Fruit fly (Drosophila melanogaster) whole organism, wandering third instar larva: ENCODE results near the gene Zir.

Source experiments
- CG32264 ChIP-seq: fragments of 200-800 bp; sonication (Bioruptor generic); optimal IDR thresholded peaks from 2 replicates; lab custom pipeline; 2016; ENCODE audit warnings: missing biosample characterization, missing genetic modification characterization
- CG9705 ChIP-seq: fragments of 200-800 bp; sonication (Bioruptor generic); optimal IDR thresholded peaks from 2 replicates; lab custom pipeline; 2018; ENCODE audit warnings: missing biosample characterization, mild to moderate bottlenecking, missing genetic modification characterization
- CrebA ChIP-seq: fragments of 200-800 bp; sonication (Bioruptor generic); optimal IDR thresholded peaks from 2 replicates; lab custom pipeline; 2016; ENCODE audit warnings: missing biosample characterization, mild to moderate bottlenecking, missing genetic modification characterization, borderline replicate concordance
- Dfd ChIP-seq: fragments of >200 bp; optimal IDR thresholded peaks from 2 replicates; lab custom pipeline; 2017; ENCODE audit warnings: missing biosample characterization, missing genetic modification characterization
- Dif ChIP-seq: fragments of 200-275, 200-300 bp; sonication (Bioruptor generic); optimal IDR thresholded peaks from 2 replicates; lab custom pipeline; 2018; ENCODE audit warnings: missing biosample characterization, missing genetic modification characterization; ENCODE audit not compliant: partially characterized antibody
- HLH106 ChIP-seq: fragments of 200-800 bp; optimal IDR thresholded peaks from 3 replicates; lab custom pipeline; 2019; ENCODE audit warnings: missing biosample characterization, mild to moderate bottlenecking, missing genetic modification characterization, moderate library complexity
- Hnf4 ChIP-seq: fragments of 200-800 bp; sonication (Bioruptor generic); optimal IDR thresholded peaks from 2 replicates; lab custom pipeline; 2016; ENCODE audit warnings: missing biosample characterization, mild to moderate bottlenecking, missing genetic modification characterization
- Hr83 ChIP-seq: fragments of 200-300 bp; sonication (Bioruptor generic); optimal IDR thresholded peaks from 2 replicates; lab custom pipeline; 2016; ENCODE audit warnings: missing biosample characterization, mild to moderate bottlenecking, missing genetic modification characterization, moderate library complexity; ENCODE audit not compliant: poor library complexity, severe bottlenecking
- Jra ChIP-seq: sonication (Bioruptor generic); optimal IDR thresholded peaks from 2 replicates; lab custom pipeline; 2016; ENCODE audit warnings: missing biosample characterization, missing genetic modification characterization
- Myc ChIP-seq: fragments of >200 bp; optimal IDR thresholded peaks from 2 replicates; lab custom pipeline; 2017
- N ChIP-seq: fragments of >200 bp; optimal IDR thresholded peaks from 2 replicates; lab custom pipeline; 2018; ENCODE audit warnings: missing biosample characterization, missing external identifiers, missing genetic modification characterization
- OdsH ChIP-seq: fragments of 200-800 bp; sonication (Bioruptor generic); optimal IDR thresholded peaks from 2 replicates; lab custom pipeline; 2016; ENCODE audit warnings: missing biosample characterization, mild to moderate bottlenecking, missing genetic modification characterization
- Rel ChIP-seq, 2 experiments: fragments of 200-800 bp; sonication (Bioruptor generic) in 1 of 2; optimal IDR thresholded peaks; 2 replicates in 1 of 2; 3 replicates in 1 of 2; lab custom pipeline; 2016 to 2019; ENCODE audit warnings: mild to moderate bottlenecking in 2 of 2, missing biosample characterization in 2 of 2, missing genetic modification characterization in 2 of 2, moderate library complexity in 1 of 2
- Sp1 ChIP-seq: fragments of 200-800 bp; sonication (Bioruptor generic); optimal IDR thresholded peaks from 3 replicates; lab custom pipeline; 2019; ENCODE audit warnings: missing biosample characterization, mild to moderate bottlenecking, missing genetic modification characterization, moderate library complexity
- Vsx2 ChIP-seq: fragments of 200-300, 225-300 bp; sonication (Bioruptor generic); optimal IDR thresholded peaks from 2 replicates; lab custom pipeline; 2018; ENCODE audit warnings: missing biosample characterization, missing genetic modification characterization; ENCODE audit not compliant: partially characterized antibody
- br ChIP-seq: fragments of 200-800 bp; sonication (Bioruptor generic); optimal IDR thresholded peaks from 2 replicates; lab custom pipeline; 2016; ENCODE audit warnings: missing biosample characterization, missing genetic modification characterization
- brk ChIP-seq: fragments of 200-800 bp; sonication (Bioruptor generic); optimal IDR thresholded peaks from 2 replicates; lab custom pipeline; 2016; ENCODE audit warnings: missing biosample characterization, mild to moderate bottlenecking, missing genetic modification characterization
- dl ChIP-seq, 2 experiments: fragments of 175-275, 200-275 bp in 1 of 2; fragments of 200-275 bp in 1 of 2; sonication (Bioruptor generic); optimal IDR thresholded peaks; lab custom pipeline; 2018; ENCODE audit warnings: mild to moderate bottlenecking in 2 of 2, missing biosample characterization in 2 of 2, missing genetic modification characterization in 2 of 2, moderate library complexity in 2 of 2; ENCODE audit not compliant: partially characterized antibody in 2 of 2, insufficient read depth in 1 of 2
- dmrt93B ChIP-seq: fragments of 200-800 bp; sonication (Bioruptor generic); optimal IDR thresholded peaks from 2 replicates; lab custom pipeline; 2018; ENCODE audit warnings: missing biosample characterization, mild to moderate bottlenecking, missing genetic modification characterization
- dsf ChIP-seq: sonication (Bioruptor generic); optimal IDR thresholded peaks from 2 replicates; lab custom pipeline; 2016; ENCODE audit warnings: missing biosample characterization, missing genetic modification characterization, borderline replicate concordance
- ey ChIP-seq: fragments of 200-800 bp; sonication (Bioruptor generic); optimal IDR thresholded peaks from 2 replicates; lab custom pipeline; 2016; ENCODE audit warnings: missing biosample characterization, missing genetic modification characterization
- foxo ChIP-seq, 2 experiments: fragments of 200-800 bp; sonication (Bioruptor generic); optimal IDR thresholded peaks; 2 replicates in 1 of 2; 3 replicates in 1 of 2; lab custom pipeline; 2016 to 2017; ENCODE audit warnings: missing biosample characterization in 2 of 2, missing genetic modification characterization in 2 of 2
- fru ChIP-seq: fragments of 200-800 bp; sonication (Bioruptor generic); optimal IDR thresholded peaks from 3 replicates; lab custom pipeline; 2016; ENCODE audit warnings: missing biosample characterization, mild to moderate bottlenecking, missing genetic modification characterization
- h ChIP-seq: fragments of 200-800 bp; sonication (Bioruptor generic); optimal IDR thresholded peaks from 3 replicates; lab custom pipeline; 2016; ENCODE audit warnings: missing biosample characterization, mild to moderate bottlenecking, missing genetic modification characterization
- jim ChIP-seq: fragments of 175-275, 200-325 bp; sonication (Bioruptor generic); optimal IDR thresholded peaks from 2 replicates; lab custom pipeline; 2016; ENCODE audit warnings: missing biosample characterization, mild to moderate bottlenecking, missing genetic modification characterization
- lola ChIP-seq: fragments of >200 bp; optimal IDR thresholded peaks from 2 replicates; lab custom pipeline; 2017; ENCODE audit warnings: missing biosample characterization, missing genetic modification characterization
- pan ChIP-seq: fragments of >200 bp; optimal IDR thresholded peaks from 2 replicates; lab custom pipeline; 2017
- psq ChIP-seq: fragments of 200-800 bp; sonication (Bioruptor generic); optimal IDR thresholded peaks from 3 replicates; lab custom pipeline; 2017; ENCODE audit warnings: missing biosample characterization, mild to moderate bottlenecking, missing genetic modification characterization, moderate library complexity
- rgr ChIP-seq: fragments of 200-800 bp; sonication (Bioruptor generic); optimal IDR thresholded peaks from 3 replicates; lab custom pipeline; 2016; ENCODE audit warnings: missing biosample characterization, mild to moderate bottlenecking, missing genetic modification characterization
- sage ChIP-seq: fragments of 200-800 bp; sonication (Bioruptor generic); optimal IDR thresholded peaks from 2 replicates; lab custom pipeline; 2016; ENCODE audit warnings: missing biosample characterization, mild to moderate bottlenecking, missing genetic modification characterization
- tai ChIP-seq: sonication (Bioruptor generic); optimal IDR thresholded peaks from 2 replicates; lab custom pipeline; 2016; ENCODE audit warnings: missing biosample characterization, missing genetic modification characterization
- usp ChIP-seq: fragments of >200 bp; optimal IDR thresholded peaks from 2 replicates; lab custom pipeline; 2017; ENCODE audit warnings: missing biosample characterization, missing genetic modification characterization
- woc ChIP-seq: sonication (Bioruptor generic); optimal IDR thresholded peaks from 2 replicates; lab custom pipeline; 2016; ENCODE audit warnings: missing biosample characterization, mild to moderate bottlenecking, missing genetic modification characterization

The Zir gene

DNA sequence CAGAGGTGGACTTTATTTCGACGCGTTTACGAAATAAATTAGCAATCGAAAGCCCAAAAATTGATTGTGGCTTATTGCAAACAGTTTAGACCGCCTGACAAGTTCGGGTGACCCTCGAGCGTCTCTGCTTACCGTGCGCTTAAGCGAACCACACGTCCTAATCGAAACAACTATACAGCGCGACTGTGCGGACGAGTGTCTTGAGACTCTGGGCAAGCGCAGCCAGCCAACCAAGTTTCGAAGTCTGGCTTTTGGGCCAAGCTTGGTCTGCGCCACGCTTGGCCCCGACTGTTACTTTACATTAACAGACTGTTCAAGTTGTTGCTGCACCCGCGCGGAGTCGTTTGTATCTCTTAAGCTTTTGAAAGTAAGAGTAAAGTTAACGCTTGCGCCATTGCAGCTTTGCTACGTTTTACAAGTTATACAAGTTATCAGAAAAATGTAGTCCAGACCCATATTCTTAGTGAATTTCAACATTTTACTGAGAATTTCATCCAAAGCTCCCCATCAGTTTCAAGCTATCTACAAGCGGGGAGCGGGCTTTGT, 35.4 kb upstream of the Zir start:
- TF ChIP-seq sage (GFP tag; lab: Kevin White, UChicago) (no peak), ey (GFP tag; lab: Kevin White, UChicago) (no peak), Hr83 (GFP tag; lab: Kevin White, UChicago) (no peak), dl (GFP tag; optimal IDR thresholded peaks at IDR 0.05; lab: Kevin White, UChicago; ENCODE audit: insufficient read depth in 1 of 2, partially characterized antibody in 2 of 2) (no peak), br (GFP tag; lab: Kevin White, UChicago) (no peak)

DNA sequence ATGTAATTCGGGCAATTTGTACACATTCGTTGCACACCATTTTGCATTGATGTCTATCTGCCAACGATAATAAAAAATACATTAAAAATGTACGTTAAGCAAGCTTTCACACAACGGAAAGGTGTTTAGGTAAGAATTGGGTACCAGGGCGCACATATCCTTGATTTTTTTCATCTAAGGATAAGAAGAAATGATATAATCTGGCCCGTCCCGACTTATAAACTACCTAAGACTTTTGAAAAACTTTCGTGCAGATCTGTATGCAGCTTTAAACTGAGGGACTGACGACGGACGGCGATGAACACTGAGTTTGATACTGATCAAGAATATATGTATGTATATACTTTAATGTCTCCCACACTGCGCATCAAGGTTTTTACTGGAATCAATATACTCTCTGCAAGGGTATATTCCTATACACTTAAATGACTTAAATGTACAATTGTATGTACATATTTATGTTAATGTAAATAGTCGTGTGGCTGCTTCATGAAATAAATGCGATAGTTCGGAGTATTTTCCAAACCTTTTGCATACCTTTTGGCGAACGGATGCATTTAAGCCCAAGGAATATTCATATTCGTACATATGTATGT, 29.1 kb upstream of the Zir start, which contains the start of gene Cda5:
TSS of gene Cda5 (minus strand) at position 51 of the 596 bp plus-strand sequence.
- TF ChIP-seq Myc (lab: Kevin White, UChicago) (peak; percentile 16), brk (GFP tag; lab: Kevin White, UChicago) (no peak), sage (GFP tag; lab: Kevin White, UChicago) (no peak), foxo (GFP tag; optimal IDR thresholded peaks at IDR 0.05; lab: Kevin White, UChicago) (no peak)

DNA sequence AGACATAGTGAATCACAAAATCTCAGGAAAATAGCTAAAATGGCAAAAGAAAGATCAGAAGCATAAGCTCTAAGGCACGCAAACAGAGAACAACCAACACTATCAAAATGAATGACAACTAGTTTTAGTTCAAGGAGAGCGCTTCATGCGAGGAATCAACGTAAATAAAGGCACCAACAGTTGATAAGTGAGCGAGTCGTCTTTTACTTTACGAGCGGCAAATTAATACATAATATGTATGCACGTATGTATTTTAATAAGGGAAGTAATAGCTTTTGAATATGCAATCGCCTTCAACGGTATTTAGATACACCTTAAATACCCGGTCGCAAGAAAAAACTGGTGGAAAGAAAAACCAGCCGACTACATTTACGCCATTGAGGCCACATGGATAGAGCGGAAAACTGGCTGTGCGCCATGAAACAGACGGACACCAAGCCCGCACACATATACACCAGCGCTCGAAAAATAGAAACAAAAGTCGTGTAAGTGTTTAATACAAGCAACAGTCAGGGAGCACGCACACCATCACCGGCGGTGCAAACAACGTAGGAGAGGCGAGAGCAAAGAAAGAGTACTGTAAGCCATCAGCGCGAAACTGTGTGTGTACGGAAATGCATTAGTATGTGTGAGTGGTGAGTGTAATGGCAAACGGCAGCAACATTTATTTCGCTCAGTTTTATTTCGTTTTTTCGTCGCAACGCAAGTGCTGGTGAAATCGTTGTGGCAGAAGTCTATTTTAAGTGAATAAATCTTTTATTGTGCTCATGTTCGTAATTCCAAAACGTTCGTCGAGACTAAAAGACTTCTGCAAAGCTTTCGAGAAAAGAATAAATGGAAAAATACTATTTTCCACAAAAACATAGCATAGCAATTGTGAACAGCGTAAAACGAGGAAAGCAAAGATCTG, 27.9 kb upstream of the Zir start, which contains the start of gene dbr:
TSS of gene dbr (plus strand) at position 114 of the 910 bp plus-strand sequence.
- TF ChIP-seq dsf (GFP tag; lab: Kevin White, UChicago) = peak; percentile 3
- TF ChIP-seq Jra (GFP tag; lab: Kevin White, UChicago) = peak; percentile 28
- TF ChIP-seq CG32264 (GFP tag; lab: Kevin White, UChicago) = no peak
- peak; percentile 44 for TF ChIP-seq tai (GFP tag; lab: Kevin White, UChicago)
- peak; percentile 47 for TF ChIP-seq Hr83 (GFP tag; lab: Kevin White, UChicago)
- TF ChIP-seq psq (GFP tag; lab: Kevin White, UChicago) = peak; percentile 80
- no peak for TF ChIP-seq lola (GFP tag; lab: Kevin White, UChicago)
- TF ChIP-seq woc (GFP tag; lab: Kevin White, UChicago) = no peak
- TF ChIP-seq h (GFP tag; lab: Kevin White, UChicago) = no peak
- TF ChIP-seq ey (GFP tag; lab: Kevin White, UChicago) = no peak
- peak; percentile 86 for TF ChIP-seq Dif
- TF ChIP-seq CG9705 (GFP tag; lab: Kevin White, UChicago) = no peak
- no peak for TF ChIP-seq Dfd (GFP tag; lab: Kevin White, UChicago)
- peak; percentile 13 for TF ChIP-seq OdsH (GFP tag; lab: Kevin White, UChicago)
- TF ChIP-seq usp (GFP tag; lab: Kevin White, UChicago) = no peak
- TF ChIP-seq brk (GFP tag; lab: Kevin White, UChicago) = peak; percentile 47
- no peak for TF ChIP-seq fru (GFP tag; lab: Kevin White, UChicago)
- peak in 1 of 2 experiments; percentile 20 for TF ChIP-seq foxo (GFP tag; optimal IDR thresholded peaks at IDR 0.05; lab: Kevin White, UChicago)
- TF ChIP-seq pan (lab: Kevin White, UChicago) = no peak
- peak; percentile 78 to 88 for TF ChIP-seq dl (GFP tag; optimal IDR thresholded peaks at IDR 0.05; lab: Kevin White, UChicago; ENCODE audit: insufficient read depth in 1 of 2, partially characterized antibody in 2 of 2)
- peak; percentile 82 for TF ChIP-seq Rel (GFP tag; optimal IDR thresholded peaks at IDR 0.05; lab: Kevin White, UChicago)
- TF ChIP-seq Rel (tag; optimal IDR thresholded peaks at IDR 0.05; lab: Kevin White, UChicago) = no peak
- TF ChIP-seq N (GFP tag; lab: Kevin White, UChicago) = peak; percentile 84
- TF ChIP-seq CrebA (GFP tag; lab: Kevin White, UChicago) = peak; percentile 62
- peak; percentile 10 for TF ChIP-seq HLH106 (tag; lab: Kevin White, UChicago)
- no peak for TF ChIP-seq Vsx2
- peak; percentile 55 for TF ChIP-seq Sp1
- no peak for TF ChIP-seq sage (GFP tag; lab: Kevin White, UChicago)
- TF ChIP-seq jim (GFP tag; lab: Kevin White, UChicago) = no peak
- TF ChIP-seq rgr (GFP tag; lab: Kevin White, UChicago) = no peak
- peak; percentile 25 for TF ChIP-seq Hnf4 (GFP tag; lab: Kevin White, UChicago)
- no peak for TF ChIP-seq dmrt93B (GFP tag; lab: Kevin White, UChicago)
